Worm (Caenorhabditis elegans) whole organism, L4 larva: ENCODE data around the gene T10F2.2.
A peak's percentile ranks its signal among the peaks of the same experiment; 100 is the strongest.

ENCODE experiments used
- D1046.2 ChIP-seq: fragments of 200-800 bp; sonication (Bioruptor generic); IDR thresholded peaks from 2 replicates; pipeline ENCODE4 v1.3.6; 2022; ENCODE audit warnings: missing genetic modification characterization, missing compliant biosample characterization
- Y5F2A.4 ChIP-seq: fragments of 200-800 bp; sonication (Bioruptor generic); optimal IDR thresholded peaks from 2 replicates; lab custom pipeline; 2018; ENCODE audit warnings: mild to moderate bottlenecking, missing genetic modification characterization, missing compliant biosample characterization
- ctbp-1 ChIP-seq: fragments of 200-800 bp; sonication (Bioruptor generic); IDR thresholded peaks from 2 replicates; pipeline ENCODE4 v1.3.6; 2022; ENCODE audit warnings: missing genetic modification reagents, missing genetic modification characterization, missing compliant biosample characterization
- fos-1 ChIP-seq: fragments of 150-350 bp; optimal IDR thresholded peaks from 2 replicates; lab custom pipeline; 2014; ENCODE audit warnings: missing biosample characterization, missing genetic modification characterization
- hlh-30 ChIP-seq: sonication (generic microtip); optimal IDR thresholded peaks from 2 replicates; lab custom pipeline; 2017; ENCODE audit warnings: antibody characterized with exemption, mild to moderate bottlenecking, missing genetic modification characterization, missing compliant biosample characterization; ENCODE audit not compliant: insufficient read depth
- lin-1 ChIP-seq: fragments of 200-800 bp; sonication (Bioruptor generic); IDR thresholded peaks from 2 replicates; pipeline ENCODE4 v1.3.6; 2022; ENCODE audit warnings: missing genetic modification reagents, missing genetic modification characterization, missing compliant biosample characterization
- mep-1 ChIP-seq: fragments of 150-350 bp; sonication (generic microtip); optimal IDR thresholded peaks from 3 replicates; lab custom pipeline; 2014; ENCODE audit warnings: missing biosample characterization, missing genetic modification characterization
- nhr-11 ChIP-seq: fragments of 150-350 bp; optimal IDR thresholded peaks from 2 replicates; lab custom pipeline; 2014; ENCODE audit warnings: missing biosample characterization, missing genetic modification characterization
- nhr-28 ChIP-seq: fragments of 150-350 bp; optimal IDR thresholded peaks from 2 replicates; lab custom pipeline; 2014; ENCODE audit warnings: missing biosample characterization, missing genetic modification characterization
- nhr-76 ChIP-seq: fragments of 150-350 bp; optimal IDR thresholded peaks from 2 replicates; lab custom pipeline; 2014; ENCODE audit warnings: missing biosample characterization, missing genetic modification characterization
- php-3 ChIP-seq: fragments of 200-800 bp; sonication (Bioruptor generic); IDR thresholded peaks from 2 replicates; pipeline ENCODE4 v1.3.6; 2022; ENCODE audit warnings: missing genetic modification reagents, missing genetic modification characterization, missing compliant biosample characterization
- pqm-1 ChIP-seq: sonication (generic microtip); optimal IDR thresholded peaks from 2 replicates; lab custom pipeline; 2017; ENCODE audit warnings: missing biosample characterization, missing genetic modification characterization
- snpc-4 ChIP-seq: fragments of 150-350 bp; optimal IDR thresholded peaks from 2 replicates; lab custom pipeline; 2014; ENCODE audit warnings: missing biosample characterization, missing genetic modification characterization
- ztf-11 ChIP-seq: fragments of 150-350 bp; optimal IDR thresholded peaks from 2 replicates; lab custom pipeline; 2014; ENCODE audit warnings: missing biosample characterization, missing genetic modification characterization

- TF ChIP-seq pqm-1 (tag; lab: Kevin White, UChicago) (no peak), Y5F2A.4 (GFP tag; lab: Kevin White, UChicago) (no peak), nhr-11 (tag; lab: Kevin White, UChicago) (no peak), D1046.2 (GFP tag; lab: Robert Waterston, UW) (no peak), lin-1 (GFP tag; lab: Robert Waterston, UW) (no peak), php-3 (GFP tag; lab: Robert Waterston, UW) (no peak), mep-1 (no peak), ztf-11 (no peak), hlh-30 (no peak), snpc-4 (tag; lab: Kevin White, UChicago) (no peak), nhr-28 (peak; percentile 4), fos-1 (no peak), nhr-76 (tag; lab: Kevin White, UChicago) (no peak), ctbp-1 (GFP tag; lab: Robert Waterston, UW) (no peak)
Measured at ce11 chrIII:5181641-5182040, 16.5 kb upstream of the T10F2.2 start.
